Worm (Caenorhabditis elegans) whole organism, midembryonic: ENCODE results near the gene rpap-3.
A peak's percentile ranks its signal among the peaks of the same experiment; 100 is the strongest.

Source experiments
- T22C8.4 ChIP-seq: fragments of 200-800 bp; sonication (Bioruptor generic); IDR thresholded peaks from 2 replicates; pipeline ENCODE4 v1.3.6; 2022; ENCODE audit warnings: missing genetic modification characterization, missing compliant biosample characterization
- cog-1 ChIP-seq: sonication (generic microtip); optimal IDR thresholded peaks from 2 replicates; lab custom pipeline; 2016; ENCODE audit warnings: missing genetic modification characterization, missing compliant biosample characterization
- flt-1 ChIP-seq: fragments of 200-800 bp; sonication (Bioruptor generic); IDR thresholded peaks from 2 replicates; pipeline ENCODE4 v1.3.6; 2022; ENCODE audit warnings: missing genetic modification characterization, missing compliant biosample characterization
- klf-2 ChIP-seq: fragments of 200-800 bp; sonication (Bioruptor generic); conservative IDR thresholded peaks from 2 replicates; pipeline ENCODE4 v1.3.6; 2022; ENCODE audit warnings: missing genetic modification reagents, missing genetic modification characterization, missing compliant biosample characterization
- med-1 ChIP-seq: sonication (generic microtip); optimal IDR thresholded peaks from 2 replicates; lab custom pipeline; 2017; ENCODE audit warnings: missing genetic modification characterization, mild to moderate bottlenecking, missing compliant biosample characterization, antibody characterized with exemption, missing genetic modification reagents; ENCODE audit not compliant: insufficient read depth
- ref-1 ChIP-seq: fragments of 200-800 bp; sonication (Bioruptor generic); conservative IDR thresholded peaks from 2 replicates; pipeline ENCODE4 v1.3.6; 2022; ENCODE audit warnings: missing genetic modification reagents, missing genetic modification characterization, missing compliant biosample characterization
- tab-1 ChIP-seq: fragments of 200-800 bp; sonication (Bioruptor generic); IDR thresholded peaks from 2 replicates; pipeline ENCODE4 v1.3.6; 2022; ENCODE audit warnings: missing genetic modification characterization, missing compliant biosample characterization
- ztf-23 ChIP-seq: fragments of 200-800 bp; sonication (Bioruptor generic); IDR thresholded peaks from 2 replicates; pipeline ENCODE4 v1.3.6; 2022; ENCODE audit warnings: missing genetic modification reagents, missing genetic modification characterization, missing compliant biosample characterization
- ztf-29 ChIP-seq: fragments of 200-800 bp; sonication (Bioruptor generic); IDR thresholded peaks from 2 replicates; pipeline ENCODE4 v1.3.6; 2022; ENCODE audit warnings: missing genetic modification reagents, missing genetic modification characterization, missing compliant biosample characterization

Gene rpap-3

ce11 chrIV:7778865-7779264 lies at the start of gene rpap-3:
rpap-3 (minus strand) TSS chrIV:7778965.
- no peak for TF ChIP-seq ztf-23 (GFP tag; lab: Robert Waterston, UW)
- no peak for TF ChIP-seq cog-1 (tag; lab: Kevin White, UChicago)
- no peak for TF ChIP-seq flt-1 (GFP tag; lab: Robert Waterston, UW)
- no peak for TF ChIP-seq ref-1 (GFP tag; lab: Robert Waterston, UW)
- no peak for TF ChIP-seq klf-2 (GFP tag; lab: Robert Waterston, UW)
- no peak for TF ChIP-seq tab-1 (GFP tag; lab: Robert Waterston, UW)
- TF ChIP-seq ztf-29 (GFP tag; lab: Robert Waterston, UW) = no peak
- TF ChIP-seq med-1 (GFP tag; lab: Kevin White, UChicago) = no peak
- TF ChIP-seq T22C8.4 = no peak

ce11 chrIV:7824649-7825048 lies 45.9 kb upstream of the rpap-3 start:
- TF ChIP-seq flt-1 (GFP tag; lab: Robert Waterston, UW) (no peak), T22C8.4 (no peak), klf-2 (GFP tag; lab: Robert Waterston, UW) (no peak), cog-1 (tag; lab: Kevin White, UChicago) (no peak), tab-1 (GFP tag; lab: Robert Waterston, UW) (no peak), ztf-23 (GFP tag; lab: Robert Waterston, UW) (no peak), ztf-29 (GFP tag; lab: Robert Waterston, UW) (no peak), ref-1 (GFP tag; lab: Robert Waterston, UW) (no peak), med-1 (GFP tag; lab: Kevin White, UChicago) (no peak)

ce11 chrIV:7822524-7822923 lies 43.8 kb upstream of the rpap-3 start, which contains the start of gene T14A8.2:
T14A8.2 (minus strand) TSS chrIV:7822624.
- TF ChIP-seq klf-2 (GFP tag; lab: Robert Waterston, UW) (no peak), med-1 (GFP tag; lab: Kevin White, UChicago) (no peak), ztf-29 (GFP tag; lab: Robert Waterston, UW) (no peak), ref-1 (GFP tag; lab: Robert Waterston, UW) (no peak), cog-1 (tag; lab: Kevin White, UChicago) (no peak), flt-1 (GFP tag; lab: Robert Waterston, UW) (no peak), T22C8.4 (no peak), ztf-23 (GFP tag; lab: Robert Waterston, UW) (no peak), tab-1 (GFP tag; lab: Robert Waterston, UW) (no peak)

ce11 chrIV:7817852-7818251 lies 39.1 kb upstream of the rpap-3 start, which contains the start of gene ric-3:
ric-3 (plus strand) TSS chrIV:7818251.
- TF ChIP-seq cog-1 (tag; lab: Kevin White, UChicago) (peak; percentile 60), tab-1 (GFP tag; lab: Robert Waterston, UW) (no peak)

ce11 chrIV:7816402-7817102 lies 37.8 kb upstream of the rpap-3 start:
- TF ChIP-seq flt-1 (GFP tag; lab: Robert Waterston, UW) = no peak
- TF ChIP-seq cog-1 (tag; lab: Kevin White, UChicago) = no peak
- TF ChIP-seq tab-1 (GFP tag; lab: Robert Waterston, UW) = no peak
- no peak for TF ChIP-seq T22C8.4
- TF ChIP-seq ztf-29 (GFP tag; lab: Robert Waterston, UW) = no peak
- no peak for TF ChIP-seq ztf-23 (GFP tag; lab: Robert Waterston, UW)
- TF ChIP-seq klf-2 (GFP tag; lab: Robert Waterston, UW) = no peak
- no peak for TF ChIP-seq ref-1 (GFP tag; lab: Robert Waterston, UW)
- no peak for TF ChIP-seq med-1 (GFP tag; lab: Kevin White, UChicago)

ce11 chrIV:7815683-7816183 lies 37.0 kb upstream of the rpap-3 start, which contains the start of gene cdgs-1:
cdgs-1 (minus strand) TSS chrIV:7815733.
- TF ChIP-seq cog-1 (tag; lab: Kevin White, UChicago) (no peak), med-1 (GFP tag; lab: Kevin White, UChicago) (no peak), tab-1 (GFP tag; lab: Robert Waterston, UW) (no peak), klf-2 (GFP tag; lab: Robert Waterston, UW) (no peak), flt-1 (GFP tag; lab: Robert Waterston, UW) (no peak), ztf-23 (GFP tag; lab: Robert Waterston, UW) (no peak), ztf-29 (GFP tag; lab: Robert Waterston, UW) (no peak), ref-1 (GFP tag; lab: Robert Waterston, UW) (no peak), T22C8.4 (no peak)

- TF ChIP-seq ztf-29 (GFP tag; lab: Robert Waterston, UW) (no peak), T22C8.4 (no peak), flt-1 (GFP tag; lab: Robert Waterston, UW) (no peak), ztf-23 (GFP tag; lab: Robert Waterston, UW) (no peak)
Measured at ce11 chrIV:7812709-7813108, 33.9 kb upstream of the rpap-3 start, which contains the start of gene zgpa-1. zgpa-1 (minus strand) TSS chrIV:7812809.

ce11 chrIV:7808583-7808982 lies 29.8 kb upstream of the rpap-3 start, which contains the start of gene C33H5.1:
C33H5.1 (plus strand) TSS chrIV:7808912.
- no peak for TF ChIP-seq ref-1 (GFP tag; lab: Robert Waterston, UW)
- no peak for TF ChIP-seq med-1 (GFP tag; lab: Kevin White, UChicago)
- no peak for TF ChIP-seq klf-2 (GFP tag; lab: Robert Waterston, UW)
- TF ChIP-seq ztf-29 (GFP tag; lab: Robert Waterston, UW) = no peak
- TF ChIP-seq ztf-23 (GFP tag; lab: Robert Waterston, UW) = no peak
- TF ChIP-seq flt-1 (GFP tag; lab: Robert Waterston, UW) = no peak
- TF ChIP-seq T22C8.4 = no peak
- TF ChIP-seq cog-1 (tag; lab: Kevin White, UChicago) = no peak
- no peak for TF ChIP-seq tab-1 (GFP tag; lab: Robert Waterston, UW)

ce11 chrIV:7804740-7805139 lies 26.0 kb upstream of the rpap-3 start, which contains the start of gene C33H5.2:
C33H5.2 (plus strand) TSS chrIV:7805040.
- TF ChIP-seq ztf-23 (GFP tag; lab: Robert Waterston, UW) (no peak), cog-1 (tag; lab: Kevin White, UChicago) (no peak), med-1 (GFP tag; lab: Kevin White, UChicago) (no peak), T22C8.4 (no peak), ztf-29 (GFP tag; lab: Robert Waterston, UW) (no peak), flt-1 (GFP tag; lab: Robert Waterston, UW) (no peak), tab-1 (GFP tag; lab: Robert Waterston, UW) (no peak), ref-1 (GFP tag; lab: Robert Waterston, UW) (no peak), klf-2 (GFP tag; lab: Robert Waterston, UW) (no peak)
